Fruit fly (Drosophila melanogaster) whole organism: ENCODE results near the gene CG12746.

Source experiments
- CG8478 ChIP-seq: fragments of >200 bp; optimal IDR thresholded peaks from 2 replicates; lab custom pipeline; 2018; ENCODE audit warnings: inconsistent platforms
- pan ChIP-seq: fragments of >200 bp; optimal IDR thresholded peaks from 2 replicates; lab custom pipeline; 2017

DNA sequence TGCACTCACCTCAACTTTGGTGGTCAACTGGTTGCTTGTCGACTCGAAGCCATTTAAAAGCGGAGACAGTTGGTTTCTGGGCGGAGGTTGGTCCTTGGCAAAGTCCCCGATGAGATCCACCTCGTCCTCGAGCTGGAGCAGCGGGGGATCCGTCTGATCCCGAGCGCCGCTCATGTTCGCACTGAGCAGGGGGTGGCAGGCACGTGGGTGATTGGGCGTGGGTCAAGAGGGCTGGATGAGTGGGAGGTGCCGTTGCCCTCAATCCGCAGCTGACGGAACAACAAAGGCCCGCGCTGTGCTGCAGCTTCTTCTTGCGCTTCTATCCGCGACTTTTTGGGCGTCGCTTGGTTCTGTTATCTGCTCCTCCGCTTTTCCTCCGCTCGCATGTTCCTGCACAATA is 1.7 kb upstream of the CG12746 start:
- TF ChIP-seq pan (lab: Kevin White, UChicago): no peak
- TF ChIP-seq CG8478: no peak
